Worm (Caenorhabditis elegans) whole organism, L3 larva: ENCODE data around the gene ent-3.

Source experiments
- aly-2 ChIP-seq: fragments of 150-350 bp; optimal IDR thresholded peaks from 2 replicates; lab custom pipeline; 2014; ENCODE audit warnings: missing biosample characterization, missing genetic modification characterization
- ceh-16 ChIP-seq: sonication (generic microtip); optimal IDR thresholded peaks from 2 replicates; lab custom pipeline; 2017; ENCODE audit warnings: missing biosample characterization, missing genetic modification characterization
- ceh-28 ChIP-seq: fragments of 150-350 bp; optimal IDR thresholded peaks from 2 replicates; lab custom pipeline; 2014; ENCODE audit warnings: missing biosample characterization, missing genetic modification reagents, missing genetic modification characterization
- ceh-82 ChIP-seq: fragments of 150-350 bp; optimal IDR thresholded peaks from 2 replicates; lab custom pipeline; 2014; ENCODE audit warnings: missing biosample characterization, missing genetic modification characterization
- ceh-9 ChIP-seq: sonication (generic microtip); optimal IDR thresholded peaks from 2 replicates; lab custom pipeline; 2018; ENCODE audit warnings: missing biosample characterization, missing genetic modification characterization
- daf-12 ChIP-seq: fragments of 150-350 bp; optimal IDR thresholded peaks from 2 replicates; lab custom pipeline; 2014; ENCODE audit warnings: missing biosample characterization, missing genetic modification reagents, missing genetic modification characterization
- egl-27 ChIP-seq: sonication (generic microtip); optimal IDR thresholded peaks from 4 replicates; lab custom pipeline; 2017; ENCODE audit warnings: missing biosample characterization, missing genetic modification reagents, missing genetic modification characterization
- egl-5 ChIP-seq: fragments of 150-350 bp; optimal IDR thresholded peaks from 2 replicates; lab custom pipeline; 2017; ENCODE audit warnings: missing biosample characterization, missing genetic modification reagents, missing genetic modification characterization, inconsistent platforms
- elt-1 ChIP-seq: fragments of 150-350 bp; optimal IDR thresholded peaks from 2 replicates; lab custom pipeline; 2014; ENCODE audit warnings: missing biosample characterization, missing genetic modification characterization
- elt-2 ChIP-seq: sonication (generic microtip); optimal IDR thresholded peaks from 2 replicates; lab custom pipeline; 2016; ENCODE audit warnings: missing genetic modification reagents, mild to moderate bottlenecking, missing genetic modification characterization, missing compliant biosample characterization
- elt-3 ChIP-seq, 3 experiments: fragments of 150-350 bp in 1 of 3; sonication (generic microtip) in 2 of 3; optimal IDR thresholded peaks; 2 replicates in 2 of 3; 4 replicates in 1 of 3; lab custom pipeline; 2014 to 2017; ENCODE audit warnings: missing biosample characterization in 3 of 3, missing genetic modification characterization in 3 of 3
- eor-1 ChIP-seq, 2 experiments: fragments of 150-350 bp; optimal IDR thresholded peaks; 2 replicates each; lab custom pipeline; 2014 to 2018; ENCODE audit warnings: missing biosample characterization in 2 of 2, missing genetic modification characterization in 2 of 2
- fkh-10 ChIP-seq: sonication (generic microtip); optimal IDR thresholded peaks from 2 replicates; lab custom pipeline; 2017; ENCODE audit warnings: missing biosample characterization, missing genetic modification reagents, missing genetic modification characterization
- fkh-2 ChIP-seq: fragments of 150-350 bp; optimal IDR thresholded peaks from 2 replicates; lab custom pipeline; 2014; ENCODE audit warnings: missing biosample characterization, missing genetic modification reagents, missing genetic modification characterization
- fos-1 ChIP-seq: fragments of 150-350 bp; optimal IDR thresholded peaks from 2 replicates; lab custom pipeline; 2014; ENCODE audit warnings: missing biosample characterization, missing genetic modification characterization
- hmg-11 ChIP-seq: sonication (generic microtip); optimal IDR thresholded peaks from 2 replicates; lab custom pipeline; 2016; ENCODE audit warnings: missing genetic modification characterization, missing compliant biosample characterization
- jun-1 ChIP-seq: fragments of 150-350 bp; optimal IDR thresholded peaks from 2 replicates; lab custom pipeline; 2014; ENCODE audit warnings: missing biosample characterization, missing genetic modification reagents, missing genetic modification characterization
- lin-15B ChIP-seq: fragments of 150-350 bp; optimal IDR thresholded peaks from 2 replicates; lab custom pipeline; 2014; ENCODE audit warnings: missing biosample characterization, missing genetic modification characterization
- lsy-12 ChIP-seq: sonication (generic microtip); optimal IDR thresholded peaks from 2 replicates; lab custom pipeline; 2016; ENCODE audit warnings: mild to moderate bottlenecking, missing genetic modification characterization, missing compliant biosample characterization
- mdl-1 ChIP-seq: fragments of 150-350 bp; optimal IDR thresholded peaks from 2 replicates; lab custom pipeline; 2014; ENCODE audit warnings: missing biosample characterization, missing genetic modification characterization
- mml-1 ChIP-seq: fragments of 150-350 bp; sonication (generic microtip); optimal IDR thresholded peaks from 3 replicates; lab custom pipeline; 2014; ENCODE audit warnings: missing biosample characterization, missing genetic modification characterization
- nfya-1 ChIP-seq: sonication (generic microtip); optimal IDR thresholded peaks from 2 replicates; lab custom pipeline; 2017; ENCODE audit warnings: missing genetic modification characterization, mild to moderate bottlenecking, missing compliant biosample characterization, antibody characterized with exemption, moderate library complexity; ENCODE audit not compliant: insufficient read depth
- nhr-11 ChIP-seq: fragments of 150-350 bp; optimal IDR thresholded peaks from 2 replicates; lab custom pipeline; 2014; ENCODE audit warnings: missing biosample characterization, missing genetic modification characterization
- nhr-12 ChIP-seq: fragments of 150-350 bp; optimal IDR thresholded peaks from 2 replicates; lab custom pipeline; 2014; ENCODE audit warnings: missing biosample characterization, missing genetic modification characterization
- nhr-237 ChIP-seq: fragments of 150-350 bp; optimal IDR thresholded peaks from 2 replicates; lab custom pipeline; 2014; ENCODE audit warnings: missing biosample characterization, missing genetic modification characterization
- nhr-25 ChIP-seq: sonication (generic microtip); optimal IDR thresholded peaks from 2 replicates; lab custom pipeline; 2017; ENCODE audit warnings: missing biosample characterization, missing genetic modification characterization
- nhr-28 ChIP-seq: fragments of 150-350 bp; optimal IDR thresholded peaks from 2 replicates; lab custom pipeline; 2014; ENCODE audit warnings: missing biosample characterization, missing genetic modification characterization
- nhr-43 ChIP-seq: sonication (generic microtip); optimal IDR thresholded peaks from 2 replicates; lab custom pipeline; 2016; ENCODE audit warnings: mild to moderate bottlenecking, missing genetic modification characterization, missing compliant biosample characterization; ENCODE audit not compliant: poor library complexity, severe bottlenecking
- nhr-67 ChIP-seq: fragments of 150-350 bp; optimal IDR thresholded peaks from 2 replicates; lab custom pipeline; 2014; ENCODE audit warnings: missing biosample characterization, missing genetic modification characterization
- nhr-76 ChIP-seq: fragments of 150-350 bp; sonication (generic microtip); optimal IDR thresholded peaks from 5 replicates; lab custom pipeline; 2014; ENCODE audit warnings: missing biosample characterization, missing genetic modification characterization
- nhr-77 ChIP-seq: fragments of 150-350 bp; optimal IDR thresholded peaks from 2 replicates; lab custom pipeline; 2014; ENCODE audit warnings: missing biosample characterization, missing genetic modification characterization
- sea-2 ChIP-seq: fragments of 150-350 bp; sonication (generic microtip); optimal IDR thresholded peaks from 4 replicates; lab custom pipeline; 2014; ENCODE audit warnings: missing biosample characterization, missing genetic modification reagents, missing genetic modification characterization
- snpc-4 ChIP-seq: fragments of 150-350 bp; optimal IDR thresholded peaks from 2 replicates; lab custom pipeline; 2014; ENCODE audit warnings: missing biosample characterization, missing genetic modification characterization
- tbx-2 ChIP-seq: sonication (generic microtip); optimal IDR thresholded peaks from 2 replicates; lab custom pipeline; 2016; ENCODE audit warnings: mild to moderate bottlenecking, missing genetic modification characterization, missing compliant biosample characterization
- unc-39 ChIP-seq: sonication (generic microtip); optimal IDR thresholded peaks from 4 replicates; lab custom pipeline; 2017; ENCODE audit warnings: missing biosample characterization, missing genetic modification characterization
- unc-62 ChIP-seq: fragments of 150-350 bp; sonication (generic microtip); optimal IDR thresholded peaks from 4 replicates; lab custom pipeline; 2014; ENCODE audit warnings: missing biosample characterization, missing genetic modification reagents, missing genetic modification characterization
- ztf-11 ChIP-seq: fragments of 150-350 bp; optimal IDR thresholded peaks from 2 replicates; lab custom pipeline; 2014; ENCODE audit warnings: missing biosample characterization, missing genetic modification characterization
- ztf-4 ChIP-seq: fragments of 150-350 bp; optimal IDR thresholded peaks from 2 replicates; lab custom pipeline; 2014; ENCODE audit warnings: missing biosample characterization, missing genetic modification characterization

ent-3 gene

ce11 chrV:14246761-14247160, 10.9 kb upstream of the ent-3 start, which contains the start of gene K02E11.3:
Gene K02E11.3, minus strand, starts transcription at chrV:14246861.
- TF ChIP-seq daf-12 (tag; lab: Kevin White, UChicago), result no peak
- no peak for TF ChIP-seq ceh-28

ce11 chrV:14243904-14244303, 8.1 kb upstream of the ent-3 start, which contains the start of gene sre-7:
Gene sre-7, plus strand, starts transcription at chrV:14244204.
- no peak for TF ChIP-seq nfya-1 (tag; lab: Kevin White, UChicago)
- no peak for TF ChIP-seq nhr-237 (tag; lab: Kevin White, UChicago)
- no peak for TF ChIP-seq nhr-28 (tag; lab: Kevin White, UChicago)
- TF ChIP-seq egl-27 (tag; lab: Kevin White, UChicago), result no peak

ce11 chrV:14240694-14241201, 4.9 kb upstream of the ent-3 start, which contains the start of gene K02E11.10:
Gene K02E11.10, minus strand, starts transcription at chrV:14241151.
- TF ChIP-seq daf-12 (tag; lab: Kevin White, UChicago) (no peak), egl-5 (no peak), jun-1 (tag; lab: Kevin White, UChicago) (no peak), elt-1 (no peak), snpc-4 (tag; lab: Kevin White, UChicago) (no peak), ceh-9 (tag; lab: Kevin White, UChicago) (no peak), ceh-82 (tag; lab: Kevin White, UChicago) (no peak), nhr-43 (no peak), hmg-11 (tag; lab: Kevin White, UChicago) (no peak), lin-15B (no peak), fkh-2 (no peak), fos-1 (no peak), aly-2 (no peak)

DNA sequence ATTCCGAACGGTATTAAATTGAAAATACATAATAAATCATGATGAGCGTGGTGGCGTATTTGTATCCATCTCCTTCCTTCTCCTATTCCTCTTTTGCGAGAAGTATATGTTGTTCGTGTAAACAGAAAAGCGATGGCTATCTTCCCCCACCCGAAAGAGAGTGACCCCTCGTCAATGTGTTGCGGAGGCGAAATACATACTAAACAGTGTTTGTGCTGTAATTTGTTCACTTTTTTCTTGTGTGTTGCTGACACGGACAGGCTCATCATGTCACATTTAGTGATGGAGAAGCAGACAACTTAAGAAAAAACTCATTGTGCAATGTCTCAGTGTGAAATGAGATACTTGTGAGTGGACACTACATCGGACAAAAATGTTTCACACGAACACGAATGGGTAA, 4.2 kb downstream of the ent-3 start:
- TF ChIP-seq fkh-10 (no peak), ztf-11 (tag; lab: Kevin White, UChicago) (no peak), nhr-25 (no peak), lsy-12 (tag; lab: Kevin White, UChicago) (no peak), lin-15B (no peak), fkh-2 (no peak), nhr-77 (tag; lab: Kevin White, UChicago) (no peak), elt-1 (no peak), mdl-1 (no peak), unc-62 (GFP tag; lab: Kevin White, UChicago) (no peak), nhr-76 (no peak), nhr-67 (tag; lab: Kevin White, UChicago) (no peak)
- TF ChIP-seq, all 47 proteins: peak for 0

- no peak for TF ChIP-seq nhr-11
- no peak for TF ChIP-seq nfya-1 (tag; lab: Kevin White, UChicago)
- no peak for TF ChIP-seq sea-2
- no peak for TF ChIP-seq ztf-4
- TF ChIP-seq elt-2 (tag; lab: Kevin White, UChicago), result no peak
- no peak for TF ChIP-seq nhr-12
- TF ChIP-seq egl-5, result no peak
- no peak for TF ChIP-seq lin-15B
- no peak for TF ChIP-seq jun-1 (tag; lab: Kevin White, UChicago)
- TF ChIP-seq fkh-2, result no peak
Observed at ce11 chrV:14230788-14231583, 4.9 kb downstream of the ent-3 start.

ce11 chrV:14226373-14226772, 9.5 kb downstream of the ent-3 start, which contains the start of gene nep-21:
Gene nep-21, minus strand, starts transcription at chrV:14226473.
- TF ChIP-seq unc-39 (tag; lab: Kevin White, UChicago) (no peak), elt-3 (tag; optimal IDR thresholded peaks at IDR 0.05; lab: Kevin White, UChicago) (no peak), fkh-10 (no peak), fkh-2 (no peak), mml-1 (no peak), tbx-2 (no peak), eor-1 (tag; optimal IDR thresholded peaks at IDR 0.05; lab: Kevin White, UChicago) (no peak), ceh-82 (tag; lab: Kevin White, UChicago) (no peak), ceh-16 (tag; lab: Kevin White, UChicago) (no peak), nhr-67 (tag; lab: Kevin White, UChicago) (no peak), nhr-25 (no peak), hmg-11 (tag; lab: Kevin White, UChicago) (no peak), ztf-4 (no peak), nhr-43 (no peak), sea-2 (no peak), nhr-77 (tag; lab: Kevin White, UChicago) (no peak)
- TF ChIP-seq, all 47 proteins: peak for 0
